Fruit fly (Drosophila melanogaster): ENCODE measurements around the gene CG34173.
A peak's percentile ranks its signal among the peaks of the same experiment; 100 is the strongest.

Gene CG34173

DNA sequence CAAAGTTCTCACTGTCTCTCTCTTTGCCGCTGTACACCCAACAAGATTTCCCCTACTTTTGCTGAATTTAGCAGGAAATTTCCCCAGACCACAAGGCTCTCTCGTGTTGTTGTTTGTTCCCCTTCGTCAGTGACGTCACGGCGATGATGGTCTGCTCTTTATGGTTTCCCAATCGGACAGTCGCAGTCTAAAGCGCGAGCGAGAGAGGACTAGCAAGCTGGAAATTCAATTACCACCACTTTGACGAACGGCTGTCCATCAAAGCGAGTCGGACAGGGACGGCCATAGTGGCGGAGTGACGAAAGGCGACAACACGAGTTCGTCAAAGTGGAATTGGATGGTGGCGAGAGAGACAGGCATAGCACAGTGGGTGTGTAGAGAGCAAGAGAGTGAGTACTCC, 29.7 kb downstream of the CG34173 start (continued):
- TF ChIP-seq CG10431 (GFP tag; optimal IDR thresholded peaks at IDR 0.05), result no peak
- TF ChIP-seq seq (GFP tag; IDR thresholded peaks at IDR 0.05), result peak; percentile 83
- peak; percentile 78 for TF ChIP-seq sens (GFP tag)
- no peak for TF ChIP-seq CG2120 (GFP tag; optimal IDR thresholded peaks at IDR 0.05)
- TF ChIP-seq rib (GFP tag; IDR thresholded peaks at IDR 0.05), result peak; percentile 64; the same call in 1 of the 2 replicates
- TF ChIP-seq cad (GFP tag; optimal IDR thresholded peaks at IDR 0.05), result peak; percentile 86
- no peak for TF ChIP-seq odd (GFP tag; optimal IDR thresholded peaks at IDR 0.05)
- TF ChIP-seq CG4328 (GFP tag; optimal IDR thresholded peaks at IDR 0.05), result no peak
- no peak for TF ChIP-seq dmrt11E (tag; optimal IDR thresholded peaks at IDR 0.05)
- no peak for TF ChIP-seq gro (GFP tag; optimal IDR thresholded peaks at IDR 0.05)
- TF ChIP-seq dysf (GFP tag; IDR thresholded peaks at IDR 0.05), result no peak; the same call in 2 of the 3 replicates
- TF ChIP-seq ac (GFP tag; optimal IDR thresholded peaks at IDR 0.05), result peak; percentile 48
- no peak for TF ChIP-seq sim (GFP tag; IDR thresholded peaks at IDR 0.05)
- no peak for TF ChIP-seq ATbp (GFP tag; optimal IDR thresholded peaks at IDR 0.05)
- TF ChIP-seq bowl (GFP tag; IDR thresholded peaks at IDR 0.05), result no peak
- TF ChIP-seq nom (GFP tag; optimal IDR thresholded peaks at IDR 0.05), result no peak
- no peak for TF ChIP-seq croc (GFP tag; conservative IDR thresholded peaks at IDR 0.05)
- no peak for TF ChIP-seq CG18011 (GFP tag; optimal IDR thresholded peaks at IDR 0.05)
- no peak for TF ChIP-seq CG2129 (GFP tag; IDR thresholded peaks at IDR 0.05; ENCODE audit: partially characterized antibody)
- TF ChIP-seq ato (GFP tag; IDR thresholded peaks at IDR 0.05; ENCODE audit: partially characterized antibody), result peak; percentile 63; the same call in 1 of the 2 replicates
- no peak for TF ChIP-seq crc (GFP tag; optimal IDR thresholded peaks at IDR 0.05)
- TF ChIP-seq CG2199 (GFP tag; IDR thresholded peaks at IDR 0.05), result peak; percentile 83
- no peak for TF ChIP-seq Ravus (GFP tag; IDR thresholded peaks at IDR 0.05)
- no peak for TF ChIP-seq slp2 (GFP tag; optimal IDR thresholded peaks at IDR 0.05)
- no peak for TF ChIP-seq CG11456 (GFP tag; IDR thresholded peaks at IDR 0.05)
- no peak for TF ChIP-seq eyg (GFP tag; optimal IDR thresholded peaks at IDR 0.05)
- no peak for TF ChIP-seq Dp (GFP tag; optimal IDR thresholded peaks at IDR 0.05)
- TF ChIP-seq Taf1 (GFP tag; IDR thresholded peaks at IDR 0.05), result no peak
- no peak for TF ChIP-seq pzg (GFP tag; optimal IDR thresholded peaks at IDR 0.05)
- TF ChIP-seq shn (GFP tag; optimal IDR thresholded peaks at IDR 0.05), result no peak
- peak; percentile 61 for TF ChIP-seq Scr (GFP tag; IDR thresholded peaks at IDR 0.05; ENCODE audit: partially characterized antibody)
- no peak for TF ChIP-seq CG10462 (GFP tag; optimal IDR thresholded peaks at IDR 0.05)
- TF ChIP-seq CG3995 (GFP tag; optimal IDR thresholded peaks at IDR 0.05), result no peak
- TF ChIP-seq CG2116 (GFP tag; optimal IDR thresholded peaks at IDR 0.05), result no peak
- TF ChIP-seq H2.0 (GFP tag; IDR thresholded peaks at IDR 0.05), result no peak
- no peak for TF ChIP-seq CG18599 (GFP tag; optimal IDR thresholded peaks at IDR 0.05)
- no peak for TF ChIP-seq CG11085 (GFP tag; IDR thresholded peaks at IDR 0.05)
- TF ChIP-seq CG18619 (GFP tag; optimal IDR thresholded peaks at IDR 0.05), result no peak
- TF ChIP-seq CG13775 (GFP tag; optimal IDR thresholded peaks at IDR 0.05), result no peak
- TF ChIP-seq Eip74EF (GFP tag; optimal IDR thresholded peaks at IDR 0.05), result no peak
- peak; percentile 80 for TF ChIP-seq CoRest (tag; optimal IDR thresholded peaks at IDR 0.05)
- no peak for TF ChIP-seq lola (GFP tag; optimal IDR thresholded peaks at IDR 0.05)
- TF ChIP-seq Sry-δ (GFP tag; optimal IDR thresholded peaks at IDR 0.05), result no peak
- TF ChIP-seq slou (GFP tag; optimal IDR thresholded peaks at IDR 0.05), result no peak
- peak; percentile 47 for TF ChIP-seq CG10543 (GFP tag; optimal IDR thresholded peaks at IDR 0.05)
- no peak for TF ChIP-seq h (optimal IDR thresholded peaks at IDR 0.05)
- TF ChIP-seq maf-S (GFP tag; optimal IDR thresholded peaks at IDR 0.05), result no peak
- peak; percentile 86 for TF ChIP-seq pfk (GFP tag; optimal IDR thresholded peaks at IDR 0.05)
- TF ChIP-seq CG10565 (GFP tag; optimal IDR thresholded peaks at IDR 0.05), result no peak
- TF ChIP-seq jing (GFP tag; optimal IDR thresholded peaks at IDR 0.05), result no peak
- no peak for TF ChIP-seq HLH3B (GFP tag; IDR thresholded peaks at IDR 0.05)
- TF ChIP-seq Ssrp (tag; optimal IDR thresholded peaks at IDR 0.05), result no peak

Data from whole organism, embryonic.